Fruit fly (Drosophila melanogaster): Measurements from ENCODE around the gene CG5646.

The CG5646 gene

dm6 chr3R:27561114-27561513, at the start of gene CG5646:
TSS of gene CG5646 (minus strand) at chr3R:27561319.
- TF ChIP-seq Eip78C (GFP tag) (peak; percentile 28), CG11294 (GFP tag; IDR thresholded peaks at IDR 0.05) (0 out of 2 replicates have a peak, but pooled peaks have one; percentile 12), eg (GFP tag; IDR thresholded peaks at IDR 0.05) (peak; percentile 38; the same call in 2 of the 3 replicates), CG8632 (GFP tag; optimal IDR thresholded peaks at IDR 0.05) (no peak), CG6163 (GFP tag; IDR thresholded peaks at IDR 0.05) (peak; percentile 41; the same call in 1 of the 3 replicates)

DNA sequence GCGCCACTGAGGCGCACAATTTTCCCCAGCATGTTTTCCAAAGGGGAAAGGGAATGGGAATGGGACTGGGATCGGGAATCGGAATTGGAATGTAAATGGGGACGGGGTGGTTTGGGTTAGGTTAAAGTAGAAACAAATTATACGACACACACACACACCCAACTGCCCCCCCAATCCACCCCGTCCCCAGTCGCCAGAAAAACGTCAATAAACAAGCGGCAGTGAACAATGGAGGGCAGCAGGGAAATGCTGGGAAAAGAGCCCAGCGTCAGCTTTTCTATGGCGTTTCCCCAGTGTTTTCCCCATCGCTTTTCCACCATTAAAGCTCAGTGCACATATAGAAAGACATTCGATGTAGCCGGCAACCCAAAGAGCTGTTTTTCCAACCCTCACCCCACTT, 49.5 kb upstream of the CG5646 start:
- TF ChIP-seq svp (GFP tag) (peak; percentile 15), CG10631 (GFP tag; optimal IDR thresholded peaks at IDR 0.05) (no peak)

DNA sequence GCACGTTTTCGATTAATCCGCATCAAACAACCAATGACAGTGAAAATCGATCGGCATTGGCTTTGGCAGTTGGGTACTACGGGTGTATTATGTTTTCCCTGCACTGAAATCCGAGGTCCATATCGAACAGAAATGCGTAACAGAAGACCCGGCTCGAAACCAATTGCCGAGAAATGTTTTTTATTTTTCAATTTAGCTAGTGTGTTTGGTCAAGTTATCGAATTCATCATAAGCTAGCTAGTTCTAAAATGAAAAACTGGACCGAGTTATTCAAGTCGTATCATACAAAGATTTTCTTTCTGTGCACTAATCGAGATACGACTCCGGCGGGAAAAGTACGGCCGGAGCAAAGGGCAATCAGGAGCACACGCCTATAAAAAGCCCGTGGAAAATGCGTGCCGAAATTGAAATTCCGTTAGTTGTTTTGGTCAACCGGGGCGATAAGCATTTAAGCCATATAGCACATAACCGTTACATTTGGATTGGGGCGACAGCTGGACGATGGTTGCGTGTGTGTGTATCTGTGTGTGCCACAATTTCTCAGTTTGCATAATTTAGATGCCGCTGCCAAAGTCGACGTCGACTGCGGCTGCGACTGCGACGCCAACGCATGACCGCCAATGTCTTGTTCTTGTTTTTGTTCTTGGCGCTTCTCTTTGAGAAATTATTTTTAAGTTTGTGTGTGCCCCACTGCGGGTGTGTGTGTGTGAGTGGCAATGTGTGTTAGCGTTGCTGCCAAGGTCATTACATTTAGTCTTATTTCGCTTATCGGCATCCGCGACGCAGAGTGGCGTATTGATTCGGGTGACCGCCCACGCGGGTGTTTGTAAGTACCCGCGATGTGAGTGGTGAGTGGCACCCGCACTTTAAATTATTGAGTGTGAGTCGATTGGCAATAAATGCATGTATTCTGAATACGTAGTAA, 48.3 kb upstream of the CG5646 start:
- no peak for TF ChIP-seq fd85E (GFP tag; optimal IDR thresholded peaks at IDR 0.05)
- no peak for TF ChIP-seq OdsH (GFP tag; optimal IDR thresholded peaks at IDR 0.05)
- TF ChIP-seq cyc (GFP tag; optimal IDR thresholded peaks at IDR 0.05), result no peak

- no peak for TF ChIP-seq CG31627 (GFP tag; optimal IDR thresholded peaks at IDR 0.05)
- no peak for TF ChIP-seq eg (GFP tag; IDR thresholded peaks at IDR 0.05)
- peak; percentile 65 for TF ChIP-seq Eip78C (GFP tag)
- TF ChIP-seq svp (GFP tag), result no peak
These were observed 47.4 kb upstream of the CG5646 start for dm6 chr3R:27608536-27608935.

DNA sequence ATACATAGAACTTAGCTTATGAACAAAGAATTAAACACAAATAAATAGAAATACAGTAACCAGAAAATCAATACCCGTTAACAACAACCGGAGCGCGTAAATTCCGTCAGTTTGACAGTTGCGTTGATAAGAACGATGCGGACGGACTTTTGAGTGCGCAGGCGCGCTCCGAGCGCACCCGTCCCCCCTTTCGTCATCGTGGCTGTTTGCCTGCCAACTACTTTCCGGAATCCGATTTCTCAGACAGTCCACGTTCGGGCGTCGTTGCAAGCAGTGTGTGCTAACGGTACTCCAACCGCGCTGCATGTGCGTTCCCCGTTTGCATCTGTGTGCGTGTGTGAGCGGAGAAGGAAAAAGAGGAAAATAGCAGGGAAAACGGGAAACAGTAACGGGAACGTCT, 46.9 kb upstream of the CG5646 start:
- TF ChIP-seq Sox102F (GFP tag; optimal IDR thresholded peaks at IDR 0.05), result no peak
- 0 out of 3 replicates have a peak, but pooled peaks have one; percentile 45 for TF ChIP-seq CG6163 (GFP tag; IDR thresholded peaks at IDR 0.05)
- no peak for TF ChIP-seq CG3919 (GFP tag; optimal IDR thresholded peaks at IDR 0.05)
- peak; percentile 50 for TF ChIP-seq achi (GFP tag; optimal IDR thresholded peaks at IDR 0.05)
- TF ChIP-seq Gug (GFP tag; IDR thresholded peaks at IDR 0.05), result no peak

DNA sequence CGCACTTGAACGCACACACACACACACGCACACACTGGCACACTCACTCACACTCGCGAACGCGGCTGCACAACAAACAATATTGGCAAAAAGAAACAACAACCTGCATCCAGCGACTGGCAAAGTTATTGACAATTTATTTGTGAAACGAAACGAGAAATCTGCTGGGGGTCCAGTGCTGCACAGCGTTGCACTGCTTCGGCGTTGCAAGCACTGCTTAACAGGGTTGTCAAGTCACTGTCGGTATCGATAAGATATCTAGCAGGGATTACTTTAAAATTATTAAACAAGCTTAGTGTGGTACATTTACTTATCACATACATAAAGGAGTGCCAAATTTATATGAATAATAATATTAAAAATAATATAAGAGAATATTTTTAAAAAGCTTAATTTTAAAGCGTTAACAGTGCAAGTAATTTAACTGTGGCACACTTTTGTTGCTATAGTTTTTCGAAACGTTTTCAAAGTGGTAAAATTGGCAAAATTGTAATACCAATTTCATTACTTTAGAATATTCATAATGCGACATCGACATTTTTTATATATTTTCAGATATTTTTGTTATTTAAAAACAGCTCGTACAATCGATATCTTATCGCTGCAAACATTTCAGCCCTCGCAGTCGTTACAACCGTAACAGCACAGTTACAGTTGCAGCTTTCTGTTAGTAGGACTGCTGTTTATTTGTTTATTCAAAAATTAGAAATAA, 46.3 kb upstream of the CG5646 start, which contains the start of the genes dsd and Tusp:
dsd (minus strand) TSS at position 179 of the 712 bp plus-strand sequence.
Tusp (plus strand) TSS at position 662 of the 712 bp plus-strand sequence.
- peak; percentile 75 for TF ChIP-seq cyc (GFP tag; optimal IDR thresholded peaks at IDR 0.05)
- peak; percentile 56 for TF ChIP-seq Sox14 (GFP tag; optimal IDR thresholded peaks at IDR 0.05)
- TF ChIP-seq CG6163 (GFP tag; IDR thresholded peaks at IDR 0.05), result peak; percentile 66
- peak; percentile 29 for TF ChIP-seq CG8319 (GFP tag; optimal IDR thresholded peaks at IDR 0.05)
- peak; percentile 74 for TF ChIP-seq acj6 (GFP tag; optimal IDR thresholded peaks at IDR 0.05)
- peak; percentile 56 for TF ChIP-seq CG4318 (GFP tag; optimal IDR thresholded peaks at IDR 0.05)
- peak; percentile 30 for TF ChIP-seq CG7368 (GFP tag; optimal IDR thresholded peaks at IDR 0.05)
- TF ChIP-seq CG3919 (GFP tag; optimal IDR thresholded peaks at IDR 0.05), result peak; percentile 85
- TF ChIP-seq CG1621 (tag; optimal IDR thresholded peaks at IDR 0.05), result no peak
- peak; percentile 69 for TF ChIP-seq Sox15 (GFP tag; optimal IDR thresholded peaks at IDR 0.05)
- peak; percentile 20 for TF ChIP-seq CG16779 (tag; optimal IDR thresholded peaks at IDR 0.05)
- TF ChIP-seq Met (GFP tag; optimal IDR thresholded peaks at IDR 0.05), result peak; percentile 45
- TF ChIP-seq Gug (GFP tag; IDR thresholded peaks at IDR 0.05), result peak; percentile 43
- TF ChIP-seq Eip75B (GFP tag; optimal IDR thresholded peaks at IDR 0.05), result peak; percentile 49
- peak; percentile 40 for TF ChIP-seq CG8632 (GFP tag; optimal IDR thresholded peaks at IDR 0.05)
- TF ChIP-seq CG32006 (GFP tag; optimal IDR thresholded peaks at IDR 0.05), result peak; percentile 71
- TF ChIP-seq CG8119 (GFP tag; IDR thresholded peaks at IDR 0.05), result no peak
- TF ChIP-seq lz (GFP tag; optimal IDR thresholded peaks at IDR 0.05), result peak; percentile 79
- TF ChIP-seq CG11902 (GFP tag; optimal IDR thresholded peaks at IDR 0.05), result peak; percentile 55
- peak in 1 of 2 experiments; percentile 53 for TF ChIP-seq ss (GFP tag; optimal IDR thresholded peaks at IDR 0.05)
- peak; percentile 59 for TF ChIP-seq CG10669 (GFP tag; optimal IDR thresholded peaks at IDR 0.05)
- no peak for TF ChIP-seq CG6276 (GFP tag; optimal IDR thresholded peaks at IDR 0.05)
- TF ChIP-seq CG6792 (GFP tag; optimal IDR thresholded peaks at IDR 0.05), result peak; percentile 55
- peak; percentile 75 for TF ChIP-seq CG10631 (GFP tag; optimal IDR thresholded peaks at IDR 0.05)
- peak; percentile 48 for TF ChIP-seq dac (GFP tag; optimal IDR thresholded peaks at IDR 0.05)
- no peak for TF ChIP-seq CG9139 (GFP tag; optimal IDR thresholded peaks at IDR 0.05)
- TF ChIP-seq Hr38 (GFP tag; optimal IDR thresholded peaks at IDR 0.05), result no peak
- peak; percentile 56 for TF ChIP-seq Ets21C (GFP tag; optimal IDR thresholded peaks at IDR 0.05)
- peak; percentile 35 for TF ChIP-seq Blimp-1 (GFP tag; optimal IDR thresholded peaks at IDR 0.05)

Data from whole organism, prepupa.